Fruit fly (Drosophila melanogaster): ENCODE measurements around the gene CG33080.

Gene CG33080

dm6 chrX:5672243-5673051 is 45.1 kb downstream of the CG33080 start, which contains the start of gene RpL35 (continued):
- peak; percentile 25 for TF ChIP-seq D19B (GFP tag; optimal IDR thresholded peaks at IDR 0.05)
- TF ChIP-seq CG13894 (tag; optimal IDR thresholded peaks at IDR 0.05): peak; percentile 40
- TF ChIP-seq CG4820 (GFP tag; optimal IDR thresholded peaks at IDR 0.05): no peak
- TF ChIP-seq grau (tag; optimal IDR thresholded peaks at IDR 0.05): peak; percentile 43
- peak; percentile 43 for TF ChIP-seq Antp (GFP tag; optimal IDR thresholded peaks at IDR 0.05)
- TF ChIP-seq CG12942 (GFP tag; optimal IDR thresholded peaks at IDR 0.05): no peak
- TF ChIP-seq CG30403 (GFP tag; optimal IDR thresholded peaks at IDR 0.05): peak; percentile 15
- no peak for TF ChIP-seq Mad (GFP tag; optimal IDR thresholded peaks at IDR 0.05)
- no peak for TF ChIP-seq Poxn (GFP tag; IDR thresholded peaks at IDR 0.05)
- TF ChIP-seq pzg (GFP tag; optimal IDR thresholded peaks at IDR 0.05): peak; percentile 53
- peak; percentile 51 for TF ChIP-seq pfk (GFP tag; optimal IDR thresholded peaks at IDR 0.05)
- TF ChIP-seq Camta (GFP tag; optimal IDR thresholded peaks at IDR 0.05): peak; percentile 49
- no peak for TF ChIP-seq CG6272 (GFP tag; IDR thresholded peaks at IDR 0.05)
- TF ChIP-seq phol (tag; optimal IDR thresholded peaks at IDR 0.05): peak; percentile 57
- peak; percentile 44 for TF ChIP-seq CrebB (tag; optimal IDR thresholded peaks at IDR 0.05)
- TF ChIP-seq Bgb (GFP tag; IDR thresholded peaks at IDR 0.05; ENCODE audit: partially characterized antibody): peak; percentile 29; the same call in 1 of the 2 replicates
- no peak for TF ChIP-seq tin (GFP tag; optimal IDR thresholded peaks at IDR 0.05)
- no peak for TF ChIP-seq emc (GFP tag; optimal IDR thresholded peaks at IDR 0.05)
- TF ChIP-seq CG17568 (GFP tag; optimal IDR thresholded peaks at IDR 0.05): no peak
- peak; percentile 87 for TF ChIP-seq Sry-δ (GFP tag; optimal IDR thresholded peaks at IDR 0.05)
- peak; percentile 38 for TF ChIP-seq CG1233 (GFP tag; optimal IDR thresholded peaks at IDR 0.05)
- TF ChIP-seq CG7839 (tag; optimal IDR thresholded peaks at IDR 0.05): peak; percentile 49
- TF ChIP-seq H2.0 (GFP tag; IDR thresholded peaks at IDR 0.05): no peak
- TF ChIP-seq aop (GFP tag; IDR thresholded peaks at IDR 0.05): 0 out of 2 replicates have a peak, but pooled peaks have one; percentile 41
- TF ChIP-seq odd (GFP tag; optimal IDR thresholded peaks at IDR 0.05): peak; percentile 59
- no peak for TF ChIP-seq CG11723 (GFP tag; optimal IDR thresholded peaks at IDR 0.05)
- TF ChIP-seq sug (tag; optimal IDR thresholded peaks at IDR 0.05): peak; percentile 55
- TF ChIP-seq CG30431 (GFP tag; optimal IDR thresholded peaks at IDR 0.05): no peak
- TF ChIP-seq CG2116 (GFP tag; optimal IDR thresholded peaks at IDR 0.05): peak; percentile 55
- peak; percentile 37 for TF ChIP-seq Mes4 (GFP tag; optimal IDR thresholded peaks at IDR 0.05)
- TF ChIP-seq bbx (GFP tag; IDR thresholded peaks at IDR 0.05; ENCODE audit: partially characterized antibody): no peak; the same call in 1 of the 2 replicates
- peak; percentile 35 for TF ChIP-seq Myb (GFP tag; optimal IDR thresholded peaks at IDR 0.05)
- peak; percentile 25 for TF ChIP-seq CG33557 (GFP tag; optimal IDR thresholded peaks at IDR 0.05)
- TF ChIP-seq CG31441 (GFP tag; IDR thresholded peaks at IDR 0.05): peak; percentile 15; the same call in 1 of the 2 replicates
- peak; percentile 13 for TF ChIP-seq zfh2 (GFP tag; optimal IDR thresholded peaks at IDR 0.05)
- 0 out of 3 replicates have a peak, but pooled peaks have one; percentile 50 for TF ChIP-seq ci (GFP tag; IDR thresholded peaks at IDR 0.05)
- TF ChIP-seq HLH4C (GFP tag; IDR thresholded peaks at IDR 0.05; ENCODE audit: partially characterized antibody): no peak
- no peak for TF ChIP-seq Ravus (GFP tag; IDR thresholded peaks at IDR 0.05)
- no peak for TF ChIP-seq Hey (tag; optimal IDR thresholded peaks at IDR 0.05)
- TF ChIP-seq otp (GFP tag; IDR thresholded peaks at IDR 0.05): 0 out of 3 replicates have a peak, but pooled peaks have one; percentile 7
- no peak for TF ChIP-seq CG9817 (tag; optimal IDR thresholded peaks at IDR 0.05)
- peak; percentile 27 for TF ChIP-seq CG4328 (GFP tag; optimal IDR thresholded peaks at IDR 0.05)
- TF ChIP-seq sqz (GFP tag; optimal IDR thresholded peaks at IDR 0.05): peak; percentile 36
- peak; percentile 46 for TF ChIP-seq CG5180 (GFP tag; optimal IDR thresholded peaks at IDR 0.05)
- TF ChIP-seq CoRest (tag; optimal IDR thresholded peaks at IDR 0.05): no peak
- TF ChIP-seq nerfin-1 (tag; optimal IDR thresholded peaks at IDR 0.05): peak; percentile 57
- no peak for TF ChIP-seq maf-S (GFP tag; optimal IDR thresholded peaks at IDR 0.05)
- no peak for TF ChIP-seq Nf-YA (GFP tag; IDR thresholded peaks at IDR 0.05)
- no peak for TF ChIP-seq fd102C (GFP tag; optimal IDR thresholded peaks at IDR 0.05)

Measured in whole organism, embryonic.